Worm (Caenorhabditis elegans) whole organism, early embryonic: ENCODE results near the gene thn-1.

Experiments
- B0310.2 ChIP-seq: sonication (generic microtip); optimal IDR thresholded peaks from 2 replicates; lab custom pipeline; 2016; ENCODE audit warnings: mild to moderate bottlenecking, missing genetic modification characterization, missing compliant biosample characterization
- F13C5.2 ChIP-seq: sonication (generic microtip); optimal IDR thresholded peaks from 2 replicates; lab custom pipeline; 2017; ENCODE audit warnings: mild to moderate bottlenecking, missing genetic modification characterization, inconsistent platforms, missing compliant biosample characterization
- aly-1 ChIP-seq: sonication (generic microtip); optimal IDR thresholded peaks from 2 replicates; lab custom pipeline; 2016; ENCODE audit warnings: missing genetic modification characterization, missing compliant biosample characterization
- ama-1 ChIP-seq: fragments of 150-350 bp; optimal IDR thresholded peaks from 2 replicates; lab custom pipeline; 2014
- ceh-13 ChIP-seq: fragments of 200-800 bp; sonication (Bioruptor generic); optimal IDR thresholded peaks from 2 replicates; lab custom pipeline; 2018; ENCODE audit warnings: mild to moderate bottlenecking, missing genetic modification characterization, missing compliant biosample characterization
- ceh-36 ChIP-seq: sonication (generic microtip); optimal IDR thresholded peaks from 2 replicates; lab custom pipeline; 2016; ENCODE audit warnings: missing genetic modification characterization, inconsistent platforms, missing compliant biosample characterization
- ets-7 ChIP-seq: sonication (generic microtip); optimal IDR thresholded peaks from 2 replicates; lab custom pipeline; 2016; ENCODE audit warnings: missing genotype, missing genetic modification characterization, missing compliant biosample characterization
- flt-1 ChIP-seq: fragments of 200-800 bp; sonication (Bioruptor generic); IDR thresholded peaks from 2 replicates; pipeline ENCODE4 v1.3.6; 2022; ENCODE audit warnings: missing genetic modification characterization, missing compliant biosample characterization
- hmbx-1 ChIP-seq: sonication (generic microtip); optimal IDR thresholded peaks from 2 replicates; lab custom pipeline; 2016; ENCODE audit warnings: mild to moderate bottlenecking, missing genetic modification characterization, missing compliant biosample characterization
- hnd-1 ChIP-seq: sonication (generic microtip); optimal IDR thresholded peaks from 2 replicates; lab custom pipeline; 2016; ENCODE audit warnings: missing genetic modification characterization, missing compliant biosample characterization
- pes-1 ChIP-seq: fragments of 200-800 bp; sonication (Bioruptor generic); IDR thresholded peaks from 2 replicates; pipeline ENCODE4 v1.3.6; 2022; ENCODE audit warnings: missing genetic modification reagents, missing genetic modification characterization, missing compliant biosample characterization
- sea-1 ChIP-seq: fragments of 200-800 bp; sonication (Bioruptor generic); conservative IDR thresholded peaks from 2 replicates; pipeline ENCODE4 v1.3.6; 2022; ENCODE audit warnings: missing genetic modification characterization, missing compliant biosample characterization
- tbx-37 ChIP-seq: fragments of 200-800 bp; sonication (Bioruptor generic); conservative IDR thresholded peaks from 2 replicates; pipeline ENCODE4 v1.3.6; 2022; ENCODE audit warnings: missing genetic modification reagents, missing genetic modification characterization, missing compliant biosample characterization

DNA sequence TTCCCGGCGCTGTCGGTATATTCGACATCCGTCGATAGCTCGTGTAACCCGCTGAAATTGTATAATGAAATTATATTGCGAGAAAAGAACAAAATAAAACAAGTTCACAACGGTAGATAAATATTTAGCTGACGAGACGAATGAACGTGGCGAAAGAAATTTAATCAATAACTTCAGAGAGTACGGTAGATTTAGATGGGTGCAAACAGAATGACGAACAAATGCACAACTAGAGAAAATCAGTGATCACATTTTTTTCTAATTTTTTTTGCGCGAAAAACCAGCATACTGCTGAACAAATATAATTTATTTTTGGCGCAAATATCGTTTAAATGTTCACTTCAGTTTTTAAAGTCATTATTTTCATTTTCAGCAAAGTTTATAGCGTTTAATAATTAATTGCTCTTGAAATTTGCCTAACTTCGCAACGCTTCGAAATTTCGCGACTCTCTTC is 19.1 kb upstream of the thn-1 start, which contains the start of gene sec-24.2:
- no peak for TF ChIP-seq ama-1 (lab: Kevin White, UChicago)
- TF ChIP-seq sea-1 (GFP tag; lab: Robert Waterston, UW) = no peak
- no peak for TF ChIP-seq tbx-37 (GFP tag; lab: Robert Waterston, UW)
- TF ChIP-seq hmbx-1 (tag; lab: Kevin White, UChicago) = no peak
- TF ChIP-seq ets-7 (tag; lab: Kevin White, UChicago) = no peak
- no peak for TF ChIP-seq flt-1 (GFP tag; lab: Robert Waterston, UW)
- no peak for TF ChIP-seq F13C5.2 (tag; lab: Kevin White, UChicago)
- no peak for TF ChIP-seq hnd-1
- no peak for TF ChIP-seq aly-1
- TF ChIP-seq ceh-36 (tag; lab: Kevin White, UChicago) = no peak
- TF ChIP-seq pes-1 (GFP tag; lab: Robert Waterston, UW) = no peak
- no peak for TF ChIP-seq B0310.2 (tag; lab: Kevin White, UChicago)
- TF ChIP-seq ceh-13 (GFP tag; lab: Kevin White, UChicago) = no peak
